Fruit fly (Drosophila melanogaster) whole organism, embryonic: ENCODE results near the gene CG7094.

Experiments
- CG11696 ChIP-seq: fragments of 200-800 bp; sonication (Bioruptor generic); IDR thresholded peaks from 2 replicates; pipeline ENCODE4 v1.3.6; 2022; ENCODE audit warnings: missing biosample characterization, missing genetic modification characterization
- CG12769 ChIP-seq: fragments of 200-800 bp; sonication (Bioruptor generic); optimal IDR thresholded peaks from 2 replicates; lab custom pipeline; 2019; ENCODE audit warnings: missing biosample characterization, mild to moderate bottlenecking, missing genetic modification characterization, moderate library complexity
- CG13296 ChIP-seq: fragments of 200-800 bp; sonication (Bioruptor generic); optimal IDR thresholded peaks from 3 replicates; lab custom pipeline; 2018; ENCODE audit warnings: missing biosample characterization, mild to moderate bottlenecking, missing genetic modification characterization
- CG15479 ChIP-seq: fragments of 200-800 bp; sonication (Bioruptor generic); optimal IDR thresholded peaks from 3 replicates; lab custom pipeline; 2019; ENCODE audit warnings: missing biosample characterization, mild to moderate bottlenecking, missing genetic modification characterization, moderate library complexity
- CG15514 ChIP-seq: fragments of 200-800 bp; sonication (Bioruptor generic); optimal IDR thresholded peaks from 3 replicates; lab custom pipeline; 2017; ENCODE audit warnings: missing biosample characterization, missing genetic modification characterization, mild to moderate bottlenecking, moderate library complexity, missing genetic modification reagents
- CG15601 ChIP-seq: fragments of 200-800 bp; sonication (Bioruptor generic); optimal IDR thresholded peaks from 3 replicates; lab custom pipeline; 2019; ENCODE audit warnings: missing biosample characterization, mild to moderate bottlenecking, missing genetic modification characterization, moderate library complexity
- CG1603 ChIP-seq: fragments of 200-800 bp; sonication (Bioruptor generic); optimal IDR thresholded peaks from 2 replicates; lab custom pipeline; 2019; ENCODE audit warnings: missing biosample characterization, mild to moderate bottlenecking, missing genetic modification characterization, moderate library complexity
- CG1647 ChIP-seq: fragments of 200-800 bp; sonication (Bioruptor generic); optimal IDR thresholded peaks from 3 replicates; lab custom pipeline; 2016; ENCODE audit warnings: missing biosample characterization, missing genetic modification characterization
- CG16813 ChIP-seq: fragments of 200-800 bp; sonication (Bioruptor generic); IDR thresholded peaks from 3 replicates; pipeline ENCODE4 v1.3.6; 2022; ENCODE audit warnings: missing biosample characterization, missing genetic modification characterization; ENCODE audit not compliant: partially characterized antibody
- CG16863 ChIP-seq: fragments of 200-800 bp; sonication (Bioruptor generic); optimal IDR thresholded peaks from 3 replicates; lab custom pipeline; 2016; ENCODE audit warnings: missing biosample characterization, missing genetic modification characterization
- CG18764 ChIP-seq: fragments of 200-800 bp; sonication (Bioruptor generic); optimal IDR thresholded peaks from 3 replicates; lab custom pipeline; 2016; ENCODE audit warnings: missing biosample characterization, missing genetic modification characterization
- CG2116 ChIP-seq: fragments of 200-800 bp; sonication (Bioruptor generic); optimal IDR thresholded peaks from 3 replicates; lab custom pipeline; 2018; ENCODE audit warnings: missing biosample characterization, mild to moderate bottlenecking, missing genetic modification characterization
- CG2678 ChIP-seq: fragments of 200-800 bp; sonication (Bioruptor generic); optimal IDR thresholded peaks from 3 replicates; lab custom pipeline; 2019; ENCODE audit warnings: missing biosample characterization, mild to moderate bottlenecking, missing genetic modification characterization, moderate library complexity
- CG31224 ChIP-seq: fragments of 200-800 bp; sonication (Bioruptor generic); IDR thresholded peaks from 2 replicates; pipeline ENCODE4 v1.3.6; 2022; ENCODE audit warnings: missing biosample characterization, missing genetic modification characterization
- CG3163 ChIP-seq: fragments of 200-800 bp; sonication (Bioruptor generic); optimal IDR thresholded peaks from 3 replicates; lab custom pipeline; 2016; ENCODE audit warnings: missing biosample characterization, missing genetic modification characterization
- CG33213 ChIP-seq: fragments of 200-800 bp; sonication (Bioruptor generic); optimal IDR thresholded peaks from 3 replicates; lab custom pipeline; 2016; ENCODE audit warnings: missing biosample characterization, missing genetic modification characterization
- CG33557 ChIP-seq: fragments of 200-800 bp; sonication (Bioruptor generic); optimal IDR thresholded peaks from 2 replicates; lab custom pipeline; 2019; ENCODE audit warnings: missing biosample characterization, mild to moderate bottlenecking, missing genetic modification characterization, moderate library complexity
- CG3838 ChIP-seq: fragments of 200-800 bp; sonication (Bioruptor generic); optimal IDR thresholded peaks from 3 replicates; lab custom pipeline; 2016; ENCODE audit warnings: missing biosample characterization, missing genetic modification characterization
- CG4360 ChIP-seq: fragments of 200-800 bp; sonication (Bioruptor generic); IDR thresholded peaks from 2 replicates; pipeline ENCODE4 v1.3.6; 2022; ENCODE audit warnings: missing biosample characterization, missing genetic modification characterization
- CG6654 ChIP-seq: fragments of 200-800 bp; sonication (Bioruptor generic); optimal IDR thresholded peaks from 2 replicates; lab custom pipeline; 2017; ENCODE audit warnings: missing biosample characterization, mild to moderate bottlenecking, missing genetic modification characterization
- CG7963 ChIP-seq: fragments of 200-800 bp; sonication (Bioruptor generic); IDR thresholded peaks from 3 replicates; pipeline ENCODE4 v1.3.6; 2022; ENCODE audit warnings: missing biosample characterization, missing genetic modification characterization; ENCODE audit not compliant: partially characterized antibody
- CG8281 ChIP-seq: fragments of 200-800 bp; sonication (Bioruptor generic); optimal IDR thresholded peaks from 2 replicates; lab custom pipeline; 2018; ENCODE audit warnings: missing biosample characterization, mild to moderate bottlenecking, missing genetic modification characterization, moderate library complexity
- CG8359 ChIP-seq: fragments of 200-800 bp; sonication (Bioruptor generic); optimal IDR thresholded peaks from 2 replicates; lab custom pipeline; 2017; ENCODE audit warnings: missing biosample characterization, mild to moderate bottlenecking, missing genetic modification characterization, borderline replicate concordance
- CG9437 ChIP-seq: fragments of 200-800 bp; sonication (Bioruptor generic); optimal IDR thresholded peaks from 2 replicates; lab custom pipeline; 2018; ENCODE audit warnings: missing biosample characterization, mild to moderate bottlenecking, missing genetic modification characterization
- CTCF ChIP-seq: fragments of 200-800 bp; sonication (Bioruptor generic); optimal IDR thresholded peaks from 2 replicates; lab custom pipeline; 2017; ENCODE audit warnings: missing biosample characterization, mild to moderate bottlenecking, missing genetic modification characterization, moderate library complexity
- Dad ChIP-seq: fragments of 200-800 bp; sonication (Bioruptor generic); optimal IDR thresholded peaks from 3 replicates; lab custom pipeline; 2016; ENCODE audit warnings: missing biosample characterization, missing genetic modification characterization
- Dip2 ChIP-seq: fragments of 200-800 bp; sonication (Bioruptor generic); IDR thresholded peaks from 2 replicates; pipeline ENCODE4 v1.3.6; 2022; ENCODE audit warnings: missing biosample characterization, missing genetic modification characterization
- Dip3 ChIP-seq: fragments of 200-800 bp; sonication (Bioruptor generic); optimal IDR thresholded peaks from 3 replicates; lab custom pipeline; 2016; ENCODE audit warnings: missing biosample characterization, missing genetic modification characterization
- GATAe ChIP-seq: fragments of 200-800 bp; sonication (Bioruptor generic); conservative IDR thresholded peaks from 2 replicates; pipeline ENCODE4 v1.3.6; 2022; ENCODE audit warnings: missing biosample characterization, missing genetic modification characterization
- HLH4C ChIP-seq: fragments of 200-800 bp; sonication (Bioruptor generic); IDR thresholded peaks from 3 replicates; pipeline ENCODE4 v1.3.6; 2022; ENCODE audit warnings: missing biosample characterization, missing genetic modification characterization; ENCODE audit not compliant: partially characterized antibody
- Hey ChIP-seq: fragments of 200-800 bp; sonication (Bioruptor generic); optimal IDR thresholded peaks from 3 replicates; lab custom pipeline; 2018; ENCODE audit warnings: missing biosample characterization, mild to moderate bottlenecking, missing genetic modification characterization
- Hr51 ChIP-seq, 2 experiments: fragments of 200-800 bp; sonication (Bioruptor generic); optimal IDR thresholded peaks; 2 replicates in 1 of 2; 3 replicates in 1 of 2; lab custom pipeline; 2016 to 2018; ENCODE audit warnings: missing biosample characterization in 2 of 2, missing genetic modification characterization in 2 of 2, mild to moderate bottlenecking in 1 of 2, moderate library complexity in 1 of 2
- Lpt ChIP-seq: fragments of >200 bp; optimal IDR thresholded peaks from 2 replicates; lab custom pipeline; 2018; ENCODE audit warnings: missing biosample characterization, missing genetic modification characterization
- NFAT ChIP-seq: fragments of 200-800 bp; sonication (Bioruptor generic); IDR thresholded peaks from 2 replicates; pipeline ENCODE4 v1.3.6; 2022; ENCODE audit warnings: missing biosample characterization, missing genetic modification characterization
- Rfx ChIP-seq: fragments of 200-800 bp; sonication (Bioruptor generic); IDR thresholded peaks from 2 replicates; pipeline ENCODE4 v1.3.6; 2022; ENCODE audit warnings: missing biosample characterization, missing genetic modification characterization
- Sin3A ChIP-seq: fragments of >200 bp; optimal IDR thresholded peaks from 2 replicates; lab custom pipeline; 2018
- Ssrp ChIP-seq: fragments of 200-800 bp; sonication (Bioruptor generic); optimal IDR thresholded peaks from 2 replicates; lab custom pipeline; 2018; ENCODE audit warnings: missing biosample characterization, mild to moderate bottlenecking, missing genetic modification characterization, moderate library complexity
- amos ChIP-seq: fragments of 200-800 bp; sonication (Bioruptor generic); IDR thresholded peaks from 2 replicates; pipeline ENCODE4 v1.3.6; 2022; ENCODE audit warnings: missing biosample characterization, missing genetic modification characterization; ENCODE audit not compliant: partially characterized antibody
- bsh ChIP-seq, 2 experiments: fragments of 200-800 bp; sonication (Bioruptor generic); optimal IDR thresholded peaks; 2 replicates each; lab custom pipeline; 2017 to 2018; ENCODE audit warnings: mild to moderate bottlenecking in 2 of 2, missing biosample characterization in 2 of 2, missing genetic modification characterization in 2 of 2, moderate library complexity in 1 of 2
- cg ChIP-seq: fragments of 200-800 bp; sonication (Bioruptor generic); optimal IDR thresholded peaks from 3 replicates; lab custom pipeline; 2019; ENCODE audit warnings: missing biosample characterization, mild to moderate bottlenecking, missing genetic modification characterization, moderate library complexity
- chif ChIP-seq, 2 experiments: fragments of 200-800 bp; sonication (Bioruptor generic); optimal IDR thresholded peaks; 3 replicates each; lab custom pipeline; 2016; ENCODE audit warnings: missing biosample characterization in 2 of 2, missing genetic modification characterization in 2 of 2
- ewg ChIP-seq: fragments of 200-800 bp; sonication (Bioruptor generic); optimal IDR thresholded peaks from 3 replicates; lab custom pipeline; 2017; ENCODE audit warnings: mild to moderate bottlenecking, missing biosample characterization, missing genetic modification reagents, missing genetic modification characterization
- fd3F ChIP-seq: fragments of 200-800 bp; sonication (Bioruptor generic); optimal IDR thresholded peaks from 2 replicates; lab custom pipeline; 2018; ENCODE audit warnings: missing biosample characterization, mild to moderate bottlenecking, missing genetic modification characterization, moderate library complexity
- fru ChIP-seq: fragments of >200 bp; optimal IDR thresholded peaks from 2 replicates; lab custom pipeline; 2017
- nerfin-1 ChIP-seq: fragments of 200-800 bp; sonication (Bioruptor generic); optimal IDR thresholded peaks from 3 replicates; lab custom pipeline; 2019; ENCODE audit warnings: missing biosample characterization, mild to moderate bottlenecking, missing genetic modification characterization, moderate library complexity
- nerfin-2 ChIP-seq: fragments of 200-800 bp; sonication (Bioruptor generic); IDR thresholded peaks from 2 replicates; pipeline ENCODE4 v1.3.6; 2022; ENCODE audit warnings: missing biosample characterization, missing genetic modification characterization; ENCODE audit not compliant: partially characterized antibody
- pho ChIP-seq: fragments of 200-800 bp; sonication (Bioruptor generic); optimal IDR thresholded peaks from 2 replicates; lab custom pipeline; 2016; ENCODE audit warnings: missing biosample characterization, missing genetic modification characterization
- pum ChIP-seq: fragments of 200-800 bp; sonication (Bioruptor generic); optimal IDR thresholded peaks from 2 replicates; lab custom pipeline; 2016; ENCODE audit warnings: missing biosample characterization, missing genetic modification characterization
- tgo ChIP-seq: fragments of 200-800 bp; sonication (Bioruptor generic); IDR thresholded peaks from 3 replicates; pipeline ENCODE4 v1.3.6; 2022; ENCODE audit warnings: missing biosample characterization, missing genetic modification characterization
- zen ChIP-seq: fragments of 200-800 bp; sonication (Bioruptor generic); optimal IDR thresholded peaks from 3 replicates; lab custom pipeline; 2018; ENCODE audit warnings: missing biosample characterization, mild to moderate bottlenecking, missing genetic modification characterization, moderate library complexity

CG7094 gene

dm6 chr2L:17555665-17556064 is at the start of gene CG7094:
TSS of gene CG7094 (minus strand) at chr2L:17555765.
- no peak for TF ChIP-seq CG2678 (tag; lab: Kevin White, UChicago)
- TF ChIP-seq NFAT (GFP tag; lab: Robert Waterston, UW), result no peak
- TF ChIP-seq ewg (GFP tag; lab: Kevin White, UChicago), result no peak
- no peak for TF ChIP-seq nerfin-2
- TF ChIP-seq Sin3A (lab: Kevin White, UChicago), result no peak
- TF ChIP-seq CG33213 (GFP tag; lab: Kevin White, UChicago), result no peak
- no peak for TF ChIP-seq Lpt
- no peak for TF ChIP-seq CG13296 (GFP tag; lab: Kevin White, UChicago)
- TF ChIP-seq CG15601 (tag; lab: Kevin White, UChicago), result no peak

dm6 chr2L:17603152-17603551 is 47.6 kb upstream of the CG7094 start:
- TF ChIP-seq CG33213 (GFP tag; lab: Kevin White, UChicago) (peak; percentile 43), Dad (no peak), Hey (tag; lab: Kevin White, UChicago) (no peak), nerfin-1 (tag; lab: Kevin White, UChicago) (peak; percentile 1), pum (no peak), CG3163 (GFP tag; lab: Kevin White, UChicago) (no peak), GATAe (no peak), CG7963 (GFP tag; lab: Robert Waterston, UW) (no peak), CG15479 (GFP tag; lab: Kevin White, UChicago) (no peak), HLH4C (GFP tag; lab: Robert Waterston, UW) (no peak), chif (GFP tag; optimal IDR thresholded peaks at IDR 0.05; lab: Kevin White, UChicago) (no peak), cg (GFP tag; lab: Kevin White, UChicago) (no peak), CG12769 (no peak), CG11696 (GFP tag; lab: Robert Waterston, UW) (no peak), CG31224 (GFP tag; lab: Robert Waterston, UW) (no peak), CG3838 (GFP tag; lab: Kevin White, UChicago) (no peak), Dip3 (GFP tag; lab: Kevin White, UChicago) (no peak), CG2116 (GFP tag; lab: Kevin White, UChicago) (peak; percentile 27), CG4360 (GFP tag; lab: Robert Waterston, UW) (no peak), CG8281 (tag; lab: Kevin White, UChicago) (no peak), Hr51 (GFP tag; optimal IDR thresholded peaks at IDR 0.05; lab: Kevin White, UChicago) (no peak), CG15514 (GFP tag; lab: Kevin White, UChicago) (peak; percentile 98), CG1603 (tag; lab: Kevin White, UChicago) (peak; percentile 29), Ssrp (no peak), CG1647 (GFP tag; lab: Kevin White, UChicago) (no peak), pho (GFP tag; lab: Kevin White, UChicago) (no peak), CG8359 (GFP tag; lab: Kevin White, UChicago) (no peak), CG9437 (GFP tag; lab: Kevin White, UChicago) (no peak), CG16863 (no peak), Dip2 (no peak), Rfx (GFP tag; lab: Robert Waterston, UW) (no peak), fd3F (GFP tag; lab: Kevin White, UChicago) (no peak), amos (GFP tag; lab: Robert Waterston, UW) (peak; percentile 43), CTCF (GFP tag; lab: Kevin White, UChicago) (peak; percentile 79), Sin3A (lab: Kevin White, UChicago) (no peak), CG6654 (GFP tag; lab: Kevin White, UChicago) (no peak), tgo (no peak), CG16813 (GFP tag; lab: Robert Waterston, UW) (peak; percentile 59), fru (lab: Kevin White, UChicago) (no peak), bsh (GFP tag; optimal IDR thresholded peaks at IDR 0.05; lab: Kevin White, UChicago) (no peak), zen (tag; lab: Kevin White, UChicago) (no peak), CG33557 (GFP tag; lab: Kevin White, UChicago) (no peak), CG18764 (GFP tag; lab: Kevin White, UChicago) (no peak)
